ENCODE assay signal across 1 fruit fly cellular context in the genomic region with DNA sequence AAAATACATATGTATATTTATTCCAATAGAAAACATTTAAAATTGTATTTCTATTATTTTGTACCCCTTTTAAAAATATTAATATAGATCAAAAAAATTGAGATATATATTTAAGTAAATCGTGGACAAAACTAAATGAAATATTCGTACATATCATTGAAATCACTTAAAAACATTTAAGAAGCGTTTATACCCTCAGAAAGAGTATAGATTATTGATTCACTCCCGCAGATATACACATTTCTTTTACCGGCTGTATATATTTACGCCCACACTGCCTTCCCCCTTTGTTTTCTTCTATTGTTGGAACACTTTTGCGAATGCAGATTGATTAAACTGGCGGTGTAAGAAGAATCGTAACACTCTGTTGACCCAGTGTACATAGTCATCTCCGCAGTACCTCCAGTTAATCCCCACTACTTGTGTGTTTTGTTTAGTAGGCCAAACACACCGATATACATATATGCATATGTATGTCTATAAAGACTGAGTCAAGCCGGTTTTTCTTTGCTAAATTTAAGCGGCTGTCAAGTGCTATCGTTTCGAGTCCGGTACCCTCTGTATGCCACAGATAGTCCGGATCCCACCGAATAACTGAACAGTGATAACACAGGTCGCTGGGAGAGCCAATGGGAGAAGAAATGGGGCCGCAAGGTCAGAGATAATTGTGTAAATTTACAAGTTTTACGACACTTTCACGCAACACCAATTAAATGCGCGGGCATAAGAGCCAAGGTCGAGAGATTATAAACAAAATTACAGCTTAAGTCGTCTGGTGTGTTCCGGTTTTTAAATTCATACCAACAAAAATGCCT.
TF ChIP-seq lines count a peak whose summit lies in the region.

No protein-coding gene starts in this region.

TF ChIP-seq in whole organism, embryonic, 481 proteins besides CTCF, POLR2A, EP300 and RAD21 (continued from another document and continues in another):
- TF ChIP-seq pfk (GFP tag; optimal IDR thresholded peaks at IDR 0.05; lab: Kevin White, UChicago) (peak; percentile 19), CG12071 (GFP tag; optimal IDR thresholded peaks at IDR 0.05; lab: Kevin White, UChicago) (peak; percentile 87), Deaf1 (tag; optimal IDR thresholded peaks at IDR 0.05; lab: Kevin White, UChicago) (no peak), Kr (GFP tag; optimal IDR thresholded peaks at IDR 0.05; lab: Kevin White, UChicago) (peak; percentile 83), en (GFP tag; optimal IDR thresholded peaks at IDR 0.05; lab: Kevin White, UChicago) (peak; percentile 31), trh (GFP tag; optimal IDR thresholded peaks at IDR 0.05; lab: Kevin White, UChicago) (peak; percentile 12), CG33557 (GFP tag; optimal IDR thresholded peaks at IDR 0.05; lab: Kevin White, UChicago) (peak; percentile 57), HHEX (GFP tag; optimal IDR thresholded peaks at IDR 0.05; lab: Kevin White, UChicago) (peak; percentile 75), CG10462 (GFP tag; optimal IDR thresholded peaks at IDR 0.05; lab: Kevin White, UChicago) (peak; percentile 41), CG5245 (GFP tag; optimal IDR thresholded peaks at IDR 0.05; lab: Kevin White, UChicago) (no peak), CG6254 (GFP tag; optimal IDR thresholded peaks at IDR 0.05; lab: Kevin White, UChicago) (no peak), CG4328 (GFP tag; optimal IDR thresholded peaks at IDR 0.05; lab: Kevin White, UChicago) (peak; percentile 31), CG16813 (GFP tag; IDR thresholded peaks at IDR 0.05; lab: Robert Waterston, UW; ENCODE audit: partially characterized antibody) (no peak), CG6791 (GFP tag; IDR thresholded peaks at IDR 0.05; lab: Robert Waterston, UW; ENCODE audit: partially characterized antibody) (no peak), Bteb2 (GFP tag; optimal IDR thresholded peaks at IDR 0.05; lab: Kevin White, UChicago) (peak; percentile 13), HLH4C (GFP tag; IDR thresholded peaks at IDR 0.05; lab: Robert Waterston, UW; ENCODE audit: partially characterized antibody) (no peak), CrebB (tag; optimal IDR thresholded peaks at IDR 0.05; lab: Kevin White, UChicago) (peak; percentile 69), Atf6 (GFP tag; IDR thresholded peaks at IDR 0.05; lab: Robert Waterston, UW) (0 out of 2 replicates have a peak, but pooled peaks have one; percentile 29), E2f2 (GFP tag; IDR thresholded peaks at IDR 0.05; lab: Robert Waterston, UW) (0 out of 2 replicates have a peak, but pooled peaks have one; percentile 25), CG9609 (GFP tag; optimal IDR thresholded peaks at IDR 0.05; lab: Kevin White, UChicago) (peak; percentile 46), Poxn (GFP tag; IDR thresholded peaks at IDR 0.05; lab: Robert Waterston, UW) (no peak), rib (GFP tag; IDR thresholded peaks at IDR 0.05; lab: Robert Waterston, UW) (no peak; the same call in 1 of the 2 replicates), CG31224 (GFP tag; IDR thresholded peaks at IDR 0.05; lab: Robert Waterston, UW) (no peak), Side (GFP tag; optimal IDR thresholded peaks at IDR 0.05; lab: Kevin White, UChicago) (peak; percentile 61), D (optimal IDR thresholded peaks at IDR 0.05; lab: Kevin White, UChicago) (no peak), D (GFP tag; optimal IDR thresholded peaks at IDR 0.05; lab: Kevin White, UChicago) (peak; percentile 34), Hmx (GFP tag; optimal IDR thresholded peaks at IDR 0.05; lab: Kevin White, UChicago) (no peak), Spps (tag; optimal IDR thresholded peaks at IDR 0.05; lab: Kevin White, UChicago) (peak; percentile 44), gro (GFP tag; optimal IDR thresholded peaks at IDR 0.05; lab: Kevin White, UChicago) (peak; percentile 21), vfl (GFP tag; optimal IDR thresholded peaks at IDR 0.05; lab: Kevin White, UChicago) (no peak), Dip2 (GFP tag; IDR thresholded peaks at IDR 0.05; lab: Robert Waterston, UW) (no peak), Atf3 (GFP tag; optimal IDR thresholded peaks at IDR 0.05; lab: Kevin White, UChicago) (no peak), MBD-R2 (GFP tag; IDR thresholded peaks at IDR 0.05; lab: Robert Waterston, UW) (no peak), pnt (GFP tag; optimal IDR thresholded peaks at IDR 0.05; lab: Kevin White, UChicago) (peak; percentile 38), CG14860 (GFP tag; IDR thresholded peaks at IDR 0.05; lab: Robert Waterston, UW; ENCODE audit: partially characterized antibody) (no peak), Hsf (GFP tag; optimal IDR thresholded peaks at IDR 0.05; lab: Kevin White, UChicago) (peak; percentile 49), CG10274 (GFP tag; optimal IDR thresholded peaks at IDR 0.05; lab: Kevin White, UChicago) (no peak), Bdp1 (GFP tag; optimal IDR thresholded peaks at IDR 0.05; lab: Kevin White, UChicago) (peak; percentile 47), CG17912 (GFP tag; optimal IDR thresholded peaks at IDR 0.05; lab: Kevin White, UChicago) (peak; percentile 64), CG3995 (GFP tag; optimal IDR thresholded peaks at IDR 0.05; lab: Kevin White, UChicago) (peak; percentile 6), Myb (GFP tag; optimal IDR thresholded peaks at IDR 0.05; lab: Kevin White, UChicago) (peak; percentile 35), CG12236 (GFP tag; optimal IDR thresholded peaks at IDR 0.05; lab: Kevin White, UChicago) (peak; percentile 72), CG11695 (GFP tag; IDR thresholded peaks at IDR 0.05; lab: Robert Waterston, UW) (peak; percentile 49; the same call in 2 of the 3 replicates), ash1 (GFP tag; optimal IDR thresholded peaks at IDR 0.05; lab: Kevin White, UChicago) (no peak), pros (GFP tag; optimal IDR thresholded peaks at IDR 0.05; lab: Kevin White, UChicago) (no peak), CG17359 (tag; optimal IDR thresholded peaks at IDR 0.05; lab: Kevin White, UChicago) (peak; percentile 59), Dek (tag; optimal IDR thresholded peaks at IDR 0.05; lab: Kevin White, UChicago) (no peak), ro (GFP tag; IDR thresholded peaks at IDR 0.05; lab: Robert Waterston, UW) (no peak), CG8359 (GFP tag; optimal IDR thresholded peaks at IDR 0.05; lab: Kevin White, UChicago; ENCODE audit: borderline replicate concordance) (peak; percentile 39), gt (GFP tag; IDR thresholded peaks at IDR 0.05; lab: Robert Waterston, UW) (no peak), run (tag; optimal IDR thresholded peaks at IDR 0.05; lab: Kevin White, UChicago) (no peak), CG17361 (GFP tag; IDR thresholded peaks at IDR 0.05; lab: Robert Waterston, UW) (peak; percentile 77), esg (GFP tag; conservative IDR thresholded peaks at IDR 0.05; lab: Robert Waterston, UW) (no peak), CG3838 (GFP tag; optimal IDR thresholded peaks at IDR 0.05; lab: Kevin White, UChicago) (peak; percentile 13), CG8089 (GFP tag; optimal IDR thresholded peaks at IDR 0.05; lab: Kevin White, UChicago) (peak; percentile 83), CG18011 (GFP tag; optimal IDR thresholded peaks at IDR 0.05; lab: Kevin White, UChicago) (peak; percentile 21), ab (GFP tag; optimal IDR thresholded peaks at IDR 0.05; lab: Kevin White, UChicago) (no peak), Elba2 (GFP tag; optimal IDR thresholded peaks at IDR 0.05; lab: Kevin White, UChicago) (no peak), Med (GFP tag; lab: Kevin White, UChicago) (peak; percentile 96), wdn (GFP tag; IDR thresholded peaks at IDR 0.05; lab: Robert Waterston, UW) (no peak), CG8290 (GFP tag; optimal IDR thresholded peaks at IDR 0.05; lab: Kevin White, UChicago) (peak; percentile 59), CG8290 (tag; optimal IDR thresholded peaks at IDR 0.05; lab: Kevin White, UChicago) (peak in 1 of 2 experiments; percentile 87), Dbx (GFP tag; IDR thresholded peaks at IDR 0.05; lab: Robert Waterston, UW) (peak; percentile 44; the same call in 1 of the 3 replicates), Hr78 (GFP tag; optimal IDR thresholded peaks at IDR 0.05; lab: Kevin White, UChicago) (peak in 1 of 2 experiments; percentile 83), CG2712 (tag; optimal IDR thresholded peaks at IDR 0.05; lab: Kevin White, UChicago) (peak; percentile 28), CG12659 (GFP tag; optimal IDR thresholded peaks at IDR 0.05; lab: Kevin White, UChicago) (peak; percentile 25), Sry-β (GFP tag; optimal IDR thresholded peaks at IDR 0.05; lab: Kevin White, UChicago) (no peak), caup (GFP tag; optimal IDR thresholded peaks at IDR 0.05; lab: Kevin White, UChicago; ENCODE audit: severe bottlenecking) (peak; percentile 28), Xrp1 (GFP tag; IDR thresholded peaks at IDR 0.05; lab: Robert Waterston, UW) (peak; percentile 57), CG1647 (GFP tag; optimal IDR thresholded peaks at IDR 0.05; lab: Kevin White, UChicago) (peak; percentile 11), sc (optimal IDR thresholded peaks at IDR 0.05; lab: Kevin White, UChicago) (no peak), sc (GFP tag; optimal IDR thresholded peaks at IDR 0.05; lab: Kevin White, UChicago) (peak; percentile 78), bcd (GFP tag; optimal IDR thresholded peaks at IDR 0.05; lab: Kevin White, UChicago) (peak; percentile 41), Doc3 (GFP tag; IDR thresholded peaks at IDR 0.05; lab: Robert Waterston, UW; ENCODE audit: partially characterized antibody) (no peak), CG15601 (tag; optimal IDR thresholded peaks at IDR 0.05; lab: Kevin White, UChicago) (peak; percentile 63), grau (tag; optimal IDR thresholded peaks at IDR 0.05; lab: Kevin White, UChicago) (peak; percentile 54), lilli (GFP tag; optimal IDR thresholded peaks at IDR 0.05; lab: Kevin White, UChicago) (peak; percentile 22), al (GFP tag; IDR thresholded peaks at IDR 0.05; lab: Robert Waterston, UW) (no peak), salm (tag; optimal IDR thresholded peaks at IDR 0.05; lab: Kevin White, UChicago) (no peak), amos (GFP tag; IDR thresholded peaks at IDR 0.05; lab: Robert Waterston, UW; ENCODE audit: partially characterized antibody) (no peak), CG4854 (GFP tag; optimal IDR thresholded peaks at IDR 0.05; lab: Kevin White, UChicago) (peak; percentile 48), Doc2 (GFP tag; IDR thresholded peaks at IDR 0.05; lab: Robert Waterston, UW) (no peak), CG13296 (GFP tag; optimal IDR thresholded peaks at IDR 0.05; lab: Kevin White, UChicago) (peak; percentile 57), ERR (GFP tag; optimal IDR thresholded peaks at IDR 0.05; lab: Kevin White, UChicago) (peak; percentile 50), btn (GFP tag; optimal IDR thresholded peaks at IDR 0.05; lab: Kevin White, UChicago) (peak; percentile 45), repo (GFP tag; optimal IDR thresholded peaks at IDR 0.05; lab: Kevin White, UChicago) (peak; percentile 23), sisA (GFP tag; IDR thresholded peaks at IDR 0.05; lab: Robert Waterston, UW) (no peak), Asciz (GFP tag; optimal IDR thresholded peaks at IDR 0.05; lab: Kevin White, UChicago) (peak; percentile 79), dimm (GFP tag; IDR thresholded peaks at IDR 0.05; lab: Robert Waterston, UW) (no peak), CG9437 (GFP tag; optimal IDR thresholded peaks at IDR 0.05; lab: Kevin White, UChicago) (peak; percentile 22), cg (GFP tag; optimal IDR thresholded peaks at IDR 0.05; lab: Kevin White, UChicago) (no peak), Opbp (GFP tag; IDR thresholded peaks at IDR 0.05; lab: Robert Waterston, UW; ENCODE audit: partially characterized antibody) (no peak), slbo (GFP tag; IDR thresholded peaks at IDR 0.05; lab: Robert Waterston, UW) (peak; percentile 29; the same call in 1 of the 2 replicates), CG8944 (GFP tag; optimal IDR thresholded peaks at IDR 0.05; lab: Kevin White, UChicago) (peak; percentile 41), fru (optimal IDR thresholded peaks at IDR 0.05; lab: Kevin White, UChicago) (no peak), CG4820 (GFP tag; optimal IDR thresholded peaks at IDR 0.05; lab: Kevin White, UChicago) (peak; percentile 26), da (GFP tag; optimal IDR thresholded peaks at IDR 0.05; lab: Kevin White, UChicago) (peak; percentile 46), ken (GFP tag; IDR thresholded peaks at IDR 0.05; lab: Robert Waterston, UW) (peak; percentile 29; the same call in 1 of the 3 replicates), zfh2 (GFP tag; optimal IDR thresholded peaks at IDR 0.05; lab: Kevin White, UChicago) (no peak), sens (GFP tag; lab: Kevin White, UChicago) (peak; percentile 95), NC2β (GFP tag; optimal IDR thresholded peaks at IDR 0.05; lab: Kevin White, UChicago) (peak; percentile 81), br (optimal IDR thresholded peaks at IDR 0.05; lab: Kevin White, UChicago) (no peak), CG11398 (GFP tag; optimal IDR thresholded peaks at IDR 0.05; lab: Kevin White, UChicago) (peak; percentile 80), CG10431 (GFP tag; optimal IDR thresholded peaks at IDR 0.05; lab: Kevin White, UChicago) (no peak), Hmr (GFP tag; optimal IDR thresholded peaks at IDR 0.05; lab: Kevin White, UChicago) (peak; percentile 67), B-H2 (GFP tag; optimal IDR thresholded peaks at IDR 0.05; lab: Kevin White, UChicago) (peak; percentile 35), eve (GFP tag; optimal IDR thresholded peaks at IDR 0.05; lab: Kevin White, UChicago) (peak in 1 of 2 experiments; percentile 64), HLHmδ (GFP tag; optimal IDR thresholded peaks at IDR 0.05; lab: Kevin White, UChicago) (peak; percentile 1), Lpt (GFP tag; optimal IDR thresholded peaks at IDR 0.05; lab: Kevin White, UChicago) (no peak), YL-1 (GFP tag; optimal IDR thresholded peaks at IDR 0.05; lab: Kevin White, UChicago) (no peak), Fer3 (tag; optimal IDR thresholded peaks at IDR 0.05; lab: Kevin White, UChicago) (peak; percentile 16), ind (GFP tag; optimal IDR thresholded peaks at IDR 0.05; lab: Kevin White, UChicago) (no peak), CG10979 (tag; optimal IDR thresholded peaks at IDR 0.05; lab: Kevin White, UChicago) (peak; percentile 12), sens-2 (GFP tag; IDR thresholded peaks at IDR 0.05; lab: Robert Waterston, UW) (no peak), CoRest (tag; optimal IDR thresholded peaks at IDR 0.05; lab: Kevin White, UChicago) (peak; percentile 37), dpn (GFP tag; optimal IDR thresholded peaks at IDR 0.05; lab: Kevin White, UChicago) (peak; percentile 25 to 59), CG18619 (GFP tag; optimal IDR thresholded peaks at IDR 0.05; lab: Kevin White, UChicago) (peak; percentile 53), CG10366 (GFP tag; IDR thresholded peaks at IDR 0.05; lab: Robert Waterston, UW) (no peak), jing (GFP tag; optimal IDR thresholded peaks at IDR 0.05; lab: Kevin White, UChicago) (no peak), CG8765 (GFP tag; IDR thresholded peaks at IDR 0.05; lab: Robert Waterston, UW) (no peak), sima (GFP tag; optimal IDR thresholded peaks at IDR 0.05; lab: Kevin White, UChicago) (no peak), crc (GFP tag; optimal IDR thresholded peaks at IDR 0.05; lab: Kevin White, UChicago) (peak; percentile 0)
